Fruit fly (Drosophila melanogaster) whole organism, wandering third instar larva: Measurements from ENCODE around the gene CG5882.

Experiments
- Abd-B ChIP-seq: fragments of >200 bp; optimal IDR thresholded peaks from 2 replicates; lab custom pipeline; 2017; ENCODE audit warnings: missing biosample characterization, missing genetic modification characterization
- CG32264 ChIP-seq: fragments of 200-800 bp; sonication (Bioruptor generic); optimal IDR thresholded peaks from 2 replicates; lab custom pipeline; 2016; ENCODE audit warnings: missing biosample characterization, missing genetic modification characterization
- CG9705 ChIP-seq: fragments of 200-800 bp; sonication (Bioruptor generic); optimal IDR thresholded peaks from 2 replicates; lab custom pipeline; 2018; ENCODE audit warnings: missing biosample characterization, mild to moderate bottlenecking, missing genetic modification characterization
- CrebA ChIP-seq: fragments of 200-800 bp; sonication (Bioruptor generic); optimal IDR thresholded peaks from 2 replicates; lab custom pipeline; 2016; ENCODE audit warnings: missing biosample characterization, mild to moderate bottlenecking, missing genetic modification characterization, borderline replicate concordance
- Dfd ChIP-seq: fragments of >200 bp; optimal IDR thresholded peaks from 2 replicates; lab custom pipeline; 2017; ENCODE audit warnings: missing biosample characterization, missing genetic modification characterization
- Dif ChIP-seq: fragments of 200-275, 200-300 bp; sonication (Bioruptor generic); optimal IDR thresholded peaks from 2 replicates; lab custom pipeline; 2018; ENCODE audit warnings: missing biosample characterization, missing genetic modification characterization; ENCODE audit not compliant: partially characterized antibody
- GATAd ChIP-seq: sonication (Bioruptor generic); optimal IDR thresholded peaks from 2 replicates; lab custom pipeline; 2016; ENCODE audit warnings: missing biosample characterization, missing genetic modification characterization
- Hnf4 ChIP-seq: fragments of 200-800 bp; sonication (Bioruptor generic); optimal IDR thresholded peaks from 2 replicates; lab custom pipeline; 2016; ENCODE audit warnings: missing biosample characterization, mild to moderate bottlenecking, missing genetic modification characterization
- Hr78 ChIP-seq: fragments of >200 bp; optimal IDR thresholded peaks from 2 replicates; lab custom pipeline; 2017; ENCODE audit warnings: missing biosample characterization, missing genetic modification characterization
- Hr83 ChIP-seq: fragments of 200-300 bp; sonication (Bioruptor generic); optimal IDR thresholded peaks from 2 replicates; lab custom pipeline; 2016; ENCODE audit warnings: missing biosample characterization, mild to moderate bottlenecking, missing genetic modification characterization, moderate library complexity; ENCODE audit not compliant: poor library complexity, severe bottlenecking
- Jra ChIP-seq: sonication (Bioruptor generic); optimal IDR thresholded peaks from 2 replicates; lab custom pipeline; 2016; ENCODE audit warnings: missing biosample characterization, missing genetic modification characterization
- Mio ChIP-seq: sonication (Bioruptor generic); optimal IDR thresholded peaks from 2 replicates; lab custom pipeline; 2016; ENCODE audit warnings: missing biosample characterization, missing genetic modification characterization
- Myc ChIP-seq: fragments of >200 bp; optimal IDR thresholded peaks from 2 replicates; lab custom pipeline; 2017
- N ChIP-seq: fragments of >200 bp; optimal IDR thresholded peaks from 2 replicates; lab custom pipeline; 2018; ENCODE audit warnings: missing biosample characterization, missing external identifiers, missing genetic modification characterization
- OdsH ChIP-seq: fragments of 200-800 bp; sonication (Bioruptor generic); optimal IDR thresholded peaks from 2 replicates; lab custom pipeline; 2016; ENCODE audit warnings: missing biosample characterization, mild to moderate bottlenecking, missing genetic modification characterization
- Sp1 ChIP-seq: fragments of 200-800 bp; sonication (Bioruptor generic); optimal IDR thresholded peaks from 3 replicates; lab custom pipeline; 2019; ENCODE audit warnings: missing biosample characterization, mild to moderate bottlenecking, missing genetic modification characterization, moderate library complexity
- Vsx2 ChIP-seq: fragments of 200-300, 225-300 bp; sonication (Bioruptor generic); optimal IDR thresholded peaks from 2 replicates; lab custom pipeline; 2018; ENCODE audit warnings: missing biosample characterization, missing genetic modification characterization; ENCODE audit not compliant: partially characterized antibody
- br ChIP-seq: fragments of 200-800 bp; sonication (Bioruptor generic); optimal IDR thresholded peaks from 2 replicates; lab custom pipeline; 2016; ENCODE audit warnings: missing biosample characterization, missing genetic modification characterization
- brk ChIP-seq: fragments of 200-800 bp; sonication (Bioruptor generic); optimal IDR thresholded peaks from 2 replicates; lab custom pipeline; 2016; ENCODE audit warnings: missing biosample characterization, mild to moderate bottlenecking, missing genetic modification characterization
- dl ChIP-seq, 2 experiments: fragments of 175-275, 200-275 bp in 1 of 2; fragments of 200-275 bp in 1 of 2; sonication (Bioruptor generic); optimal IDR thresholded peaks; lab custom pipeline; 2018; ENCODE audit warnings: mild to moderate bottlenecking in 2 of 2, missing biosample characterization in 2 of 2, missing genetic modification characterization in 2 of 2, moderate library complexity in 2 of 2; ENCODE audit not compliant: partially characterized antibody in 2 of 2, insufficient read depth in 1 of 2
- dmrt93B ChIP-seq: fragments of 200-800 bp; sonication (Bioruptor generic); optimal IDR thresholded peaks from 2 replicates; lab custom pipeline; 2018; ENCODE audit warnings: missing biosample characterization, mild to moderate bottlenecking, missing genetic modification characterization
- dsf ChIP-seq: sonication (Bioruptor generic); optimal IDR thresholded peaks from 2 replicates; lab custom pipeline; 2016; ENCODE audit warnings: missing biosample characterization, missing genetic modification characterization, borderline replicate concordance
- ey ChIP-seq: fragments of 200-800 bp; sonication (Bioruptor generic); optimal IDR thresholded peaks from 2 replicates; lab custom pipeline; 2016; ENCODE audit warnings: missing biosample characterization, missing genetic modification characterization
- foxo ChIP-seq, 2 experiments: fragments of 200-800 bp; sonication (Bioruptor generic); optimal IDR thresholded peaks; 2 replicates in 1 of 2; 3 replicates in 1 of 2; lab custom pipeline; 2016 to 2017; ENCODE audit warnings: missing biosample characterization in 2 of 2, missing genetic modification characterization in 2 of 2
- fru ChIP-seq: fragments of 200-800 bp; sonication (Bioruptor generic); optimal IDR thresholded peaks from 3 replicates; lab custom pipeline; 2016; ENCODE audit warnings: missing biosample characterization, mild to moderate bottlenecking, missing genetic modification characterization
- h ChIP-seq: fragments of 200-800 bp; sonication (Bioruptor generic); optimal IDR thresholded peaks from 3 replicates; lab custom pipeline; 2016; ENCODE audit warnings: missing biosample characterization, mild to moderate bottlenecking, missing genetic modification characterization
- jim ChIP-seq: fragments of 175-275, 200-325 bp; sonication (Bioruptor generic); optimal IDR thresholded peaks from 2 replicates; lab custom pipeline; 2016; ENCODE audit warnings: missing biosample characterization, mild to moderate bottlenecking, missing genetic modification characterization
- lola ChIP-seq: fragments of >200 bp; optimal IDR thresholded peaks from 2 replicates; lab custom pipeline; 2017; ENCODE audit warnings: missing biosample characterization, missing genetic modification characterization
- pan ChIP-seq: fragments of >200 bp; optimal IDR thresholded peaks from 2 replicates; lab custom pipeline; 2017
- psq ChIP-seq: fragments of 200-800 bp; sonication (Bioruptor generic); optimal IDR thresholded peaks from 3 replicates; lab custom pipeline; 2017; ENCODE audit warnings: missing biosample characterization, mild to moderate bottlenecking, missing genetic modification characterization, moderate library complexity
- rgr ChIP-seq: fragments of 200-800 bp; sonication (Bioruptor generic); optimal IDR thresholded peaks from 3 replicates; lab custom pipeline; 2016; ENCODE audit warnings: missing biosample characterization, mild to moderate bottlenecking, missing genetic modification characterization
- tai ChIP-seq: sonication (Bioruptor generic); optimal IDR thresholded peaks from 2 replicates; lab custom pipeline; 2016; ENCODE audit warnings: missing biosample characterization, missing genetic modification characterization
- usp ChIP-seq: fragments of >200 bp; optimal IDR thresholded peaks from 2 replicates; lab custom pipeline; 2017; ENCODE audit warnings: missing biosample characterization, missing genetic modification characterization
- woc ChIP-seq: sonication (Bioruptor generic); optimal IDR thresholded peaks from 2 replicates; lab custom pipeline; 2016; ENCODE audit warnings: missing biosample characterization, mild to moderate bottlenecking, missing genetic modification characterization

The CG5882 gene

DNA sequence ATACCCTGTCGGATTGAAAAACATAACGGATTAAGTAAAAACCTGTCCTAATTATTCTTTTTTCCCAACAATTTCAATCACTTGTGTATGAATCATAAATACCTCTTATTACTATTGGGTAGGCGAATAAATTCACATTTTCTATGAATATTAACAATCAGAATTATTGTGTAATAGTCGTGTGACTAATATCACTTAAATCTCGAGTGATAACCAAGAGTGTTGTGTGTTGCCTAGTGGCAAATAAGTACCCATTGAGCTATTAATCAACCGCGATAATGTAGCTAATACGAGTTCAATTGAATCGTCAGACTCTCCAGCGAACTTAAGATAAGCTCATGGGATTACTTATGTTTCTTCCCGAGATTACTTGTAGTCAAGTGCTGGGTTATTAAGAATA is 41.4 kb downstream of the CG5882 start:
- no peak for TF ChIP-seq N
- no peak for TF ChIP-seq Sp1 (GFP tag; lab: Kevin White, UChicago)
- no peak for TF ChIP-seq Hr83 (GFP tag; lab: Kevin White, UChicago)
- TF ChIP-seq jim (GFP tag; lab: Kevin White, UChicago) = no peak
- no peak for TF ChIP-seq ey (GFP tag; lab: Kevin White, UChicago)
- TF ChIP-seq CG9705 (GFP tag; lab: Kevin White, UChicago) = no peak
- TF ChIP-seq CG32264 (GFP tag; lab: Kevin White, UChicago) = no peak
- TF ChIP-seq brk (GFP tag; lab: Kevin White, UChicago) = no peak
- no peak for TF ChIP-seq Myc (lab: Kevin White, UChicago)
- TF ChIP-seq foxo (GFP tag; optimal IDR thresholded peaks at IDR 0.05; lab: Kevin White, UChicago) = no peak
- no peak for TF ChIP-seq Hnf4
- no peak for TF ChIP-seq Dif (GFP tag; lab: Kevin White, UChicago)
- TF ChIP-seq dsf (GFP tag; lab: Kevin White, UChicago) = no peak
- TF ChIP-seq dmrt93B (GFP tag; lab: Kevin White, UChicago) = no peak
- TF ChIP-seq rgr (GFP tag; lab: Kevin White, UChicago) = no peak
- TF ChIP-seq Mio (GFP tag; lab: Kevin White, UChicago) = no peak
- no peak for TF ChIP-seq CrebA (GFP tag; lab: Kevin White, UChicago)
- no peak for TF ChIP-seq GATAd (GFP tag; lab: Kevin White, UChicago)
- no peak for TF ChIP-seq fru (GFP tag; lab: Kevin White, UChicago)
- TF ChIP-seq Vsx2 (GFP tag; lab: Kevin White, UChicago) = no peak

DNA sequence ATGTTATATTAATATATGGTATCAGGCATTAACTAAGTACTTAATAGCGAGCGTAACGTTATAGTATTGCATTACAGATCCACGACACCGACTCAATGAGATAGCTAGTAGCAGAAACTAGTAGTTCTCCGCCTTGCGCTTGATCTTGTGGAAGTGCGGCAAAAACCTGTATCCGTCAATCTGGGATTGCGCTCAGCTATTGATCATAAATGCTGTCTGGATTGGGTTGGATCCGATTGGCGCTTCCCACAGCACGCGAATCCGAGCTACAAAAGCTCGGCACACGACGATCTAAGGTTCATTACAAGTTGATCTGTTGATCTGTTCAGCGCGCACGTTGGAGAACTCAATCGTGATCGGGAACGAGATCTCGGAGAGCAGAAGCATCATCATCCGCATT is 42.4 kb downstream of the CG5882 start, which contains the start of gene CG5909:
TSS of gene CG5909 (plus strand) at position 301 of the 400 bp plus-strand sequence.
- TF ChIP-seq dsf (GFP tag; lab: Kevin White, UChicago) (no peak), pan (lab: Kevin White, UChicago) (no peak), Hnf4 (no peak), br (GFP tag; lab: Kevin White, UChicago) (no peak), Dfd (GFP tag; lab: Kevin White, UChicago) (no peak), ey (GFP tag; lab: Kevin White, UChicago) (no peak), Jra (no peak), Hr78 (GFP tag; lab: Kevin White, UChicago) (no peak), lola (GFP tag; lab: Kevin White, UChicago) (no peak), usp (GFP tag; lab: Kevin White, UChicago) (no peak), Abd-B (no peak), Sp1 (GFP tag; lab: Kevin White, UChicago) (no peak), dl (GFP tag; optimal IDR thresholded peaks at IDR 0.05; lab: Kevin White, UChicago; ENCODE audit: insufficient read depth in 1 of 2, partially characterized antibody in 2 of 2) (no peak), Mio (GFP tag; lab: Kevin White, UChicago) (no peak), Myc (lab: Kevin White, UChicago) (no peak), h (GFP tag; lab: Kevin White, UChicago) (no peak), dmrt93B (GFP tag; lab: Kevin White, UChicago) (no peak), Dif (GFP tag; lab: Kevin White, UChicago) (no peak), Vsx2 (GFP tag; lab: Kevin White, UChicago) (no peak), rgr (GFP tag; lab: Kevin White, UChicago) (no peak)

DNA sequence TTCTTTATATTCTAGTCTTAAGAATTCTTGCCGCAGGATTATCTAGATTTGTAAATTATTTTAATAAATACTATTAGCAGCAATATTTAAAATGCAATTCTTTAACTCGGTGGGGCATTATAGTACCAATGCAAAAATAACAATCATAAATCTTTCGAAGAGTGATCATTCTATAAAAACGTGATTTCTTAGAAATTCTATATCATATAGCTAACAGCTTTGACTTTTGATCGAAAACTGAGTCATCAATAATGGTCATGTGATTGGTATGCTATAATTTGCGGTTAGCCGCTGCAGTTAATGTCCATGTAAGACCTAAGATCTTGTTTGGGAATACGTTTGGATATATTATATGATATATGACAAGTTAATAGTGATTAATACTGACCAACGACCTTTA is 44.4 kb downstream of the CG5882 start, which contains the start of gene ppk31:
TSS of gene ppk31 (plus strand) at position 301 of the 400 bp plus-strand sequence.
- TF ChIP-seq Sp1 (GFP tag; lab: Kevin White, UChicago) = no peak
- no peak for TF ChIP-seq lola (GFP tag; lab: Kevin White, UChicago)
- no peak for TF ChIP-seq Jra
- no peak for TF ChIP-seq psq
- no peak for TF ChIP-seq Myc (lab: Kevin White, UChicago)
- TF ChIP-seq Hr83 (GFP tag; lab: Kevin White, UChicago) = no peak
- no peak for TF ChIP-seq GATAd (GFP tag; lab: Kevin White, UChicago)
- no peak for TF ChIP-seq br (GFP tag; lab: Kevin White, UChicago)
- TF ChIP-seq OdsH = no peak
- no peak for TF ChIP-seq tai
- TF ChIP-seq woc = no peak
- no peak for TF ChIP-seq dsf (GFP tag; lab: Kevin White, UChicago)
- no peak for TF ChIP-seq CrebA (GFP tag; lab: Kevin White, UChicago)
- TF ChIP-seq Abd-B = no peak
- no peak for TF ChIP-seq Mio (GFP tag; lab: Kevin White, UChicago)
- TF ChIP-seq jim (GFP tag; lab: Kevin White, UChicago) = no peak
